Fruit fly (Drosophila melanogaster) whole organism, adult: ENCODE data around the gene CG9213.

Experiments
- CG11617 ChIP-seq: fragments of 200-800 bp; sonication (Bioruptor generic); optimal IDR thresholded peaks from 2 replicates; lab custom pipeline; 2017; ENCODE audit warnings: mild to moderate bottlenecking, missing biosample characterization, missing genetic modification reagents, missing genetic modification characterization
- CG1620 ChIP-seq: fragments of 200-800 bp; sonication (Bioruptor generic); optimal IDR thresholded peaks from 2 replicates; lab custom pipeline; 2016; ENCODE audit warnings: missing biosample characterization, missing genetic modification characterization
- CG33017 ChIP-seq: fragments of 200-800 bp; sonication (Bioruptor generic); optimal IDR thresholded peaks from 2 replicates; lab custom pipeline; 2018; ENCODE audit warnings: missing biosample characterization, mild to moderate bottlenecking, missing genetic modification characterization, moderate library complexity
- Clk ChIP-seq: fragments of 200-800 bp; sonication (Bioruptor generic); optimal IDR thresholded peaks from 2 replicates; lab custom pipeline; 2017; ENCODE audit warnings: missing biosample characterization, missing genetic modification characterization
- Crg-1 ChIP-seq: fragments of 200-800 bp; sonication (Bioruptor generic); optimal IDR thresholded peaks from 2 replicates; lab custom pipeline; 2016; ENCODE audit warnings: missing biosample characterization, missing genetic modification characterization
- bab1 ChIP-seq: fragments of 200-800 bp; sonication (Bioruptor generic); optimal IDR thresholded peaks from 3 replicates; lab custom pipeline; 2019; ENCODE audit warnings: missing biosample characterization, mild to moderate bottlenecking, missing genetic modification characterization, moderate library complexity
- cic ChIP-seq: fragments of 200-800 bp; sonication (Bioruptor generic); optimal IDR thresholded peaks from 2 replicates; lab custom pipeline; 2017; ENCODE audit warnings: missing biosample characterization, mild to moderate bottlenecking, missing genetic modification characterization, moderate library complexity
- kay ChIP-seq: fragments of 200-800 bp; sonication (Bioruptor generic); peaks from one replicate; lab custom pipeline; 2016; ENCODE audit warnings: missing biosample characterization, missing genetic modification characterization, borderline replicate concordance

DNA sequence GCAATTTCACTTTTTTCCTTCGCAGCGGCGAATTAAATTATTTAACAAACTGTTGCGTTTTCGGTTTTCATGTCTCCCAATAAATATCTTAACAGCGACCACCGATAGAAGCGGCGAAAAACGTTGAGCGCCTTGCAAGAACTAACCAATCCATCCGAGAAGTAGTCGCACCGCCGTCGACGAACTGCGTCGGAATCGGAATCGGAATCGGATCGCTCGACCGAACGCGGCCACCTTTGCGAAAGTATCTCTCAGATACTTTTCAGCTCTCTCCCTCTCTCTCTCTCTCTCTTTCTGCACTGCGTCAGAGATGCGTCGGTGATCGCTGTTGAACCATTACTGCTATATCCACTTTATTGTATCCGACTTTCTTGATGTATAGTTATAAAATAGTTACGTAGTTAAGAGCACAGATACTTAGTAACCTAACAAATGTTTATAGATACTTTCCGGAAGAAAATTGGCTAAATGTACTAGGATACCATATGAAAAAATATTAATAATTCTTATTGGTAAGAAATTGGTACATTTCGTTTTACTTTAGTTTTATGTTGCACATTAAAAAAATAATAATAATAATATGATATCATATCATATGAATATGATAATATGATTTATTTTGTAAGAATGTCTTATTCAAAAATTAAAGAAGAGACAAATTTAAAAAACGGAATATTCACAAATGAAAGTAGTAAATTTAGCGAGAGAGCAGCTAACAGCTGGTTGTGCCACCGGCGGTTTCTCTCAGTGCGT, 19.3 kb upstream of the CG9213 start, which contains the start of gene Chsy:
- TF ChIP-seq bab1 (GFP tag; lab: Kevin White, UChicago): no peak
- no peak for TF ChIP-seq kay
- TF ChIP-seq CG33017 (tag; lab: Kevin White, UChicago): no peak
- TF ChIP-seq CG11617 (GFP tag; lab: Kevin White, UChicago): no peak
- no peak for TF ChIP-seq CG1620 (GFP tag; lab: Kevin White, UChicago)
- no peak for TF ChIP-seq Clk (GFP tag; lab: Kevin White, UChicago)
- no peak for TF ChIP-seq Crg-1 (GFP tag; lab: Kevin White, UChicago)
- TF ChIP-seq cic (GFP tag; lab: Kevin White, UChicago): no peak
